Fruit fly (Drosophila melanogaster) whole organism, embryonic: Measurements from ENCODE around the gene CG11350.
A peak's percentile ranks its signal among the peaks of the same experiment; 100 is the strongest.

Source experiments
- CG5245 ChIP-seq: fragments of 200-800 bp; sonication (Bioruptor generic); optimal IDR thresholded peaks from 3 replicates; lab custom pipeline; 2016; ENCODE audit warnings: missing biosample characterization, missing genetic modification characterization
- Dp ChIP-seq: fragments of 200-800 bp; sonication (Bioruptor generic); optimal IDR thresholded peaks from 2 replicates; lab custom pipeline; 2018; ENCODE audit warnings: missing biosample characterization, mild to moderate bottlenecking, missing genetic modification characterization, moderate library complexity
- Mrtf ChIP-seq: fragments of 200-800 bp; sonication (Bioruptor generic); IDR thresholded peaks from 3 replicates; pipeline ENCODE4 v1.3.6; 2022; ENCODE audit warnings: missing biosample characterization, missing genetic modification characterization
- Ptx1 ChIP-seq: fragments of 200-800 bp; sonication (Bioruptor generic); IDR thresholded peaks from 2 replicates; pipeline ENCODE4 v1.3.6; 2022; ENCODE audit warnings: missing biosample characterization, missing genetic modification characterization
- Sox100B ChIP-seq: fragments of 200-800 bp; sonication (Bioruptor generic); optimal IDR thresholded peaks from 3 replicates; lab custom pipeline; 2018; ENCODE audit warnings: missing biosample characterization, mild to moderate bottlenecking, missing genetic modification characterization
- maf-S ChIP-seq: fragments of 200-800 bp; sonication (Bioruptor generic); optimal IDR thresholded peaks from 2 replicates; lab custom pipeline; 2016; ENCODE audit warnings: missing biosample characterization, missing genetic modification characterization
- nerfin-2 ChIP-seq: fragments of 200-800 bp; sonication (Bioruptor generic); IDR thresholded peaks from 2 replicates; pipeline ENCODE4 v1.3.6; 2022; ENCODE audit warnings: missing biosample characterization, missing genetic modification characterization; ENCODE audit not compliant: partially characterized antibody
- otp ChIP-seq: fragments of 200-800 bp; sonication (Bioruptor generic); IDR thresholded peaks from 3 replicates; pipeline ENCODE4, ENCODE4 v1.3.6; 2022; ENCODE audit warnings: missing biosample characterization, missing genetic modification characterization
- sd ChIP-seq: fragments of 200-800 bp; sonication (Bioruptor generic); optimal IDR thresholded peaks from 3 replicates; lab custom pipeline; 2018; ENCODE audit warnings: missing biosample characterization, mild to moderate bottlenecking, missing genetic modification characterization, moderate library complexity

- TF ChIP-seq Ptx1 (GFP tag; lab: Robert Waterston, UW) (peak; percentile 34; the same call in 1 of the 2 replicates), CG5245 (no peak), maf-S (no peak), Dp (no peak), Sox100B (GFP tag; lab: Kevin White, UChicago) (no peak), Mrtf (no peak), nerfin-2 (GFP tag; lab: Robert Waterston, UW) (no peak), otp (GFP tag; lab: Robert Waterston, UW) (no peak), sd (tag; lab: Kevin White, UChicago) (no peak)
Observed at dm6 chr3L:4445824-4446223, 36.8 kb upstream of the CG11350 start.
